Worm (Caenorhabditis elegans): ENCODE results near the gene mltn-10.

- TF ChIP-seq B0310.2 (tag; optimal IDR thresholded peaks at IDR 0.05) (no peak), flt-1 (GFP tag; IDR thresholded peaks at IDR 0.05) (no peak), ama-1 (optimal IDR thresholded peaks at IDR 0.05) (no peak), hnd-1 (tag; optimal IDR thresholded peaks at IDR 0.05) (no peak), ceh-13 (GFP tag; optimal IDR thresholded peaks at IDR 0.05) (no peak), scrt-1 (GFP tag; IDR thresholded peaks at IDR 0.05) (no peak), tbx-37 (GFP tag; conservative IDR thresholded peaks at IDR 0.05) (no peak), F13C5.2 (tag; optimal IDR thresholded peaks at IDR 0.05) (no peak), tbx-11 (GFP tag; IDR thresholded peaks at IDR 0.05) (no peak), sea-1 (GFP tag; conservative IDR thresholded peaks at IDR 0.05) (no peak), aly-1 (tag; optimal IDR thresholded peaks at IDR 0.05) (no peak), pes-1 (GFP tag; IDR thresholded peaks at IDR 0.05) (no peak), ets-7 (tag; optimal IDR thresholded peaks at IDR 0.05) (no peak), hmbx-1 (tag; optimal IDR thresholded peaks at IDR 0.05) (no peak)
Measured at ce11 chrII:14670175-14670574, 47.3 kb downstream of the mltn-10 start.

Measured in whole organism, early embryonic.